Worm (Caenorhabditis elegans): ENCODE results near the gene E02H1.5.

E02H1.5 gene

ce11 chrII:9600022-9600722 lies 5.1 kb downstream of the E02H1.5 start (continued):
- TF ChIP-seq mxl-3 (GFP tag; optimal IDR thresholded peaks at IDR 0.05) (peak; percentile 23), ceh-44 (GFP tag; IDR thresholded peaks at IDR 0.05) (no peak), ztf-11 (tag; optimal IDR thresholded peaks at IDR 0.05) (no peak), spr-1 (tag; optimal IDR thresholded peaks at IDR 0.05) (no peak), nhr-41 (GFP tag; IDR thresholded peaks at IDR 0.05) (no peak)

ce11 chrII:9601069-9601468 lies 6.0 kb downstream of the E02H1.5 start:
- no peak for TF ChIP-seq cey-2 (tag; optimal IDR thresholded peaks at IDR 0.05; ENCODE audit: borderline replicate concordance, insufficient read depth)
- no peak for TF ChIP-seq daf-19 (GFP tag; conservative IDR thresholded peaks at IDR 0.05)
- TF ChIP-seq T26A8.4 (GFP tag; IDR thresholded peaks at IDR 0.05), result no peak
- TF ChIP-seq unc-130 (GFP tag; optimal IDR thresholded peaks at IDR 0.05), result no peak
- TF ChIP-seq spr-1 (tag; optimal IDR thresholded peaks at IDR 0.05), result no peak
- no peak for TF ChIP-seq F10B5.3 (tag; optimal IDR thresholded peaks at IDR 0.05)
- peak; percentile 88 for TF ChIP-seq hlh-11 (tag; optimal IDR thresholded peaks at IDR 0.05)
- TF ChIP-seq madf-5 (GFP tag; IDR thresholded peaks at IDR 0.05), result no peak
- no peak for TF ChIP-seq skn-1 (tag; optimal IDR thresholded peaks at IDR 0.05)
- no peak for TF ChIP-seq ceh-44 (GFP tag; IDR thresholded peaks at IDR 0.05)
- TF ChIP-seq daf-12 (tag; optimal IDR thresholded peaks at IDR 0.05), result no peak
- no peak for TF ChIP-seq F44E2.7 (GFP tag; IDR thresholded peaks at IDR 0.05)
- TF ChIP-seq nhr-102 (tag; optimal IDR thresholded peaks at IDR 0.05), result peak; percentile 49
- no peak for TF ChIP-seq daf-16 (GFP tag; optimal IDR thresholded peaks at IDR 0.05)
- peak; percentile 82 for TF ChIP-seq daf-16 (tag; optimal IDR thresholded peaks at IDR 0.05)
- no peak for TF ChIP-seq vab-7 (GFP tag; IDR thresholded peaks at IDR 0.05)
- no peak for TF ChIP-seq set-16 (GFP tag; IDR thresholded peaks at IDR 0.05)
- peak in 1 of 2 experiments; percentile 37 for TF ChIP-seq hif-1 (tag; optimal IDR thresholded peaks at IDR 0.05)
- no peak for TF ChIP-seq gei-8 (GFP tag; optimal IDR thresholded peaks at IDR 0.05)
- no peak for TF ChIP-seq Y5F2A.4 (GFP tag; optimal IDR thresholded peaks at IDR 0.05)
- no peak for TF ChIP-seq lin-39 (tag; optimal IDR thresholded peaks at IDR 0.05)
- TF ChIP-seq ceh-82 (tag; optimal IDR thresholded peaks at IDR 0.05), result no peak
- TF ChIP-seq lir-3 (tag; optimal IDR thresholded peaks at IDR 0.05), result no peak
- TF ChIP-seq ctbp-1 (GFP tag; IDR thresholded peaks at IDR 0.05), result no peak
- TF ChIP-seq ceh-62 (tag; optimal IDR thresholded peaks at IDR 0.05), result no peak
- TF ChIP-seq hlh-30 (tag; optimal IDR thresholded peaks at IDR 0.05; ENCODE audit: insufficient read depth), result peak; percentile 91
- no peak for TF ChIP-seq fkh-10 (GFP tag; optimal IDR thresholded peaks at IDR 0.05)
- no peak for TF ChIP-seq nhr-76 (tag; optimal IDR thresholded peaks at IDR 0.05)
- TF ChIP-seq F37D6.2 (tag; optimal IDR thresholded peaks at IDR 0.05), result no peak
- TF ChIP-seq pqm-1 (tag; optimal IDR thresholded peaks at IDR 0.05), result peak; percentile 28
- 0 out of 2 replicates have a peak, but pooled peaks have one; percentile 18 for TF ChIP-seq saeg-2 (GFP tag; IDR thresholded peaks at IDR 0.05)
- no peak for TF ChIP-seq F26F4.8 (GFP tag; conservative IDR thresholded peaks at IDR 0.05)
- TF ChIP-seq mxl-3 (GFP tag; optimal IDR thresholded peaks at IDR 0.05), result peak; percentile 100
- no peak for TF ChIP-seq ama-1 (optimal IDR thresholded peaks at IDR 0.05)
- TF ChIP-seq egl-43 (GFP tag; IDR thresholded peaks at IDR 0.05), result no peak
- no peak for TF ChIP-seq duxl-1 (tag; optimal IDR thresholded peaks at IDR 0.05; ENCODE audit: poor library complexity)
- TF ChIP-seq dve-1 (tag; optimal IDR thresholded peaks at IDR 0.05; ENCODE audit: insufficient read depth), result peak; percentile 73
- TF ChIP-seq nhr-28 (tag; optimal IDR thresholded peaks at IDR 0.05), result peak; percentile 91
- no peak for TF ChIP-seq zfp-3 (GFP tag; conservative IDR thresholded peaks at IDR 0.05)
- TF ChIP-seq Y48G9A.11 (GFP tag; IDR thresholded peaks at IDR 0.05), result no peak
- TF ChIP-seq php-3 (GFP tag; IDR thresholded peaks at IDR 0.05), result peak; percentile 33; the same call in 1 of the 2 replicates
- no peak for TF ChIP-seq lim-7 (GFP tag; IDR thresholded peaks at IDR 0.05)
- peak; percentile 96 for TF ChIP-seq nhr-11 (tag; optimal IDR thresholded peaks at IDR 0.05)
- no peak for TF ChIP-seq ceh-32 (tag; optimal IDR thresholded peaks at IDR 0.05; ENCODE audit: poor library complexity)
- TF ChIP-seq unc-39 (tag; optimal IDR thresholded peaks at IDR 0.05), result no peak
- TF ChIP-seq lin-15B (tag; optimal IDR thresholded peaks at IDR 0.05), result no peak

All from whole organism, L4 larva.